Fruit fly (Drosophila melanogaster) whole organism, pupa: ENCODE data around the gene Cyp4g1.

Experiments used
- CG10348 ChIP-seq: fragments of 200-800 bp; sonication (Bioruptor generic); IDR thresholded peaks from 2 replicates; pipeline ENCODE4 v1.3.6; 2022; ENCODE audit warnings: missing biosample characterization, missing genetic modification characterization
- CG12605 ChIP-seq: fragments of 200-800 bp; sonication (Bioruptor generic); IDR thresholded peaks from 2 replicates; pipeline ENCODE4 v1.3.6; 2022; ENCODE audit warnings: missing biosample characterization, missing genetic modification characterization
- CG13204 ChIP-seq: fragments of 200-800 bp; sonication (Bioruptor generic); optimal IDR thresholded peaks from 2 replicates; lab custom pipeline; 2018; ENCODE audit warnings: missing biosample characterization, mild to moderate bottlenecking, missing genetic modification characterization, moderate library complexity
- CG14655 ChIP-seq: fragments of 200-800 bp; sonication (Bioruptor generic); optimal IDR thresholded peaks from 3 replicates; lab custom pipeline; 2017; ENCODE audit warnings: mild to moderate bottlenecking, missing biosample characterization, missing genetic modification reagents, missing genetic modification characterization
- CG15710 ChIP-seq: fragments of 200-800 bp; sonication (Bioruptor generic); optimal IDR thresholded peaks from 2 replicates; lab custom pipeline; 2018; ENCODE audit warnings: missing biosample characterization, mild to moderate bottlenecking, missing genetic modification characterization, moderate library complexity
- CG17806 ChIP-seq: fragments of 200-800 bp; sonication (Bioruptor generic); optimal IDR thresholded peaks from 2 replicates; lab custom pipeline; 2018; ENCODE audit warnings: missing biosample characterization, mild to moderate bottlenecking, missing genetic modification characterization, moderate library complexity
- CG32121 ChIP-seq: fragments of 200-800 bp; sonication (Bioruptor generic); IDR thresholded peaks from 2 replicates; pipeline ENCODE4 v1.3.6; 2022; ENCODE audit warnings: missing biosample characterization, missing genetic modification characterization
- CG34367 ChIP-seq: fragments of 200-800 bp; sonication (Bioruptor generic); optimal IDR thresholded peaks from 2 replicates; lab custom pipeline; 2018; ENCODE audit warnings: missing biosample characterization, mild to moderate bottlenecking, missing genetic modification characterization
- CG4496 ChIP-seq: fragments of 200-800 bp; sonication (Bioruptor generic); IDR thresholded peaks from 3 replicates; pipeline ENCODE4 v1.3.6; 2022; ENCODE audit warnings: missing biosample characterization, missing genetic modification characterization
- CG8159 ChIP-seq: fragments of 200-800 bp; sonication (Bioruptor generic); optimal IDR thresholded peaks from 3 replicates; lab custom pipeline; 2018; ENCODE audit warnings: missing biosample characterization, mild to moderate bottlenecking, missing genetic modification characterization, moderate library complexity
- CG8301 ChIP-seq: fragments of 200-800 bp; sonication (Bioruptor generic); optimal IDR thresholded peaks from 2 replicates; lab custom pipeline; 2018; ENCODE audit warnings: missing biosample characterization, mild to moderate bottlenecking, missing genetic modification characterization
- CG9948 ChIP-seq: fragments of 200-800 bp; sonication (Bioruptor generic); optimal IDR thresholded peaks from 2 replicates; lab custom pipeline; 2018; ENCODE audit warnings: missing biosample characterization, mild to moderate bottlenecking, missing genetic modification characterization, moderate library complexity
- D1 ChIP-seq: fragments of 200-800 bp; sonication (Bioruptor generic); optimal IDR thresholded peaks from 2 replicates; lab custom pipeline; 2018; ENCODE audit warnings: missing biosample characterization, mild to moderate bottlenecking, missing genetic modification characterization, moderate library complexity
- EcR ChIP-seq: fragments of 200-800 bp; sonication (Bioruptor generic); optimal IDR thresholded peaks from 3 replicates; lab custom pipeline; 2019; ENCODE audit warnings: missing biosample characterization, missing genetic modification characterization, mild to moderate bottlenecking, moderate library complexity, missing genetic modification reagents
- Ets98B ChIP-seq: fragments of 200-800 bp; sonication (Bioruptor generic); IDR thresholded peaks from 2 replicates; pipeline ENCODE4 v1.3.6; 2022; ENCODE audit warnings: missing biosample characterization, missing genetic modification characterization
- Pif1A ChIP-seq: fragments of 200-800 bp; sonication (Bioruptor generic); optimal IDR thresholded peaks from 3 replicates; lab custom pipeline; 2016; ENCODE audit warnings: missing biosample characterization, missing genetic modification characterization
- Pif1B ChIP-seq: fragments of 200-800 bp; sonication (Bioruptor generic); optimal IDR thresholded peaks from 3 replicates; lab custom pipeline; 2016; ENCODE audit warnings: missing biosample characterization, missing genetic modification characterization
- Snoo ChIP-seq: fragments of 200-800 bp; sonication (Bioruptor generic); optimal IDR thresholded peaks from 3 replicates; lab custom pipeline; 2017; ENCODE audit warnings: missing biosample characterization, mild to moderate bottlenecking, missing genetic modification characterization, inconsistent platforms
- fd96Ca ChIP-seq: fragments of 200-800 bp; sonication (Bioruptor generic); IDR thresholded peaks from 3 replicates; pipeline ENCODE4 v1.3.6; 2022; ENCODE audit warnings: missing biosample characterization, missing genetic modification characterization
- gl ChIP-seq: fragments of 200-800 bp; sonication (Bioruptor generic); optimal IDR thresholded peaks from 2 replicates; lab custom pipeline; 2018; ENCODE audit warnings: missing biosample characterization, mild to moderate bottlenecking, missing genetic modification characterization
- rn ChIP-seq: fragments of 200-800 bp; sonication (Bioruptor generic); IDR thresholded peaks from 2 replicates; pipeline ENCODE4 v1.3.6; 2022; ENCODE audit warnings: missing biosample characterization, missing genetic modification characterization

Cyp4g1 gene

dm6 chrX:469235-469634 is at the start of gene Cyp4g1:
TSS of gene Cyp4g1 (minus strand) at chrX:469335.
- TF ChIP-seq CG4496 (GFP tag; lab: Robert Waterston, UW) (no peak), CG15710 (tag; lab: Kevin White, UChicago) (no peak), Pif1B (GFP tag; lab: Kevin White, UChicago) (no peak), rn (no peak)

- no peak for TF ChIP-seq CG10348 (GFP tag; lab: Robert Waterston, UW)
- TF ChIP-seq CG4496 (GFP tag; lab: Robert Waterston, UW): no peak
- no peak for TF ChIP-seq D1 (tag; lab: Kevin White, UChicago)
- TF ChIP-seq CG13204: no peak
- no peak for TF ChIP-seq EcR
- no peak for TF ChIP-seq Ets98B (GFP tag; lab: Robert Waterston, UW)
- no peak for TF ChIP-seq Pif1B (GFP tag; lab: Kevin White, UChicago)
- no peak for TF ChIP-seq CG8159
- no peak for TF ChIP-seq CG34367 (tag; lab: Kevin White, UChicago)
- TF ChIP-seq rn: no peak
- TF ChIP-seq CG17806: no peak
- no peak for TF ChIP-seq CG14655 (GFP tag; lab: Kevin White, UChicago)
- TF ChIP-seq CG8301 (tag; lab: Kevin White, UChicago): no peak
- no peak for TF ChIP-seq CG15710 (tag; lab: Kevin White, UChicago)
- TF ChIP-seq, all 21 proteins: peak for 0
Observed at dm6 chrX:518858-519257, 49.7 kb upstream of the Cyp4g1 start.

DNA sequence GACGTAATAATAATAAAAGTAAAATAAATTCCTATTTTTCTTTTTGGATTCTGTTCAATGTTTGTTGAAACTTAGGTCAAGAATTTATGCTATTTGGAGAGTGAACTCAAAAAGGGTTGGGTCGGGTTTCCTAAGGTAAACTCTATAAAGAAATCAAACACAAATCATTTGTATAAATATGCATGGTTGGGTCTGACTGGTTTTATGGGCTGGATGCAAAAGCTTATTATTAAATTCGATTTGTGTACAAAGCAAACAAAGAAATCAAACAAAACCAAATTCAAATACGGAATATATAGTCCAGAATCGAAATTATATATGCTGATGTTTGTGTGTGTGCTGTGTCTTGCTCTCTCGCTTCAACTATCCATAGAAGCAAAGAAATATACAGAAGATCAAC is 46.5 kb upstream of the Cyp4g1 start:
- TF ChIP-seq EcR: no peak
- TF ChIP-seq rn: no peak
- no peak for TF ChIP-seq Pif1A (GFP tag; lab: Kevin White, UChicago)
- no peak for TF ChIP-seq Snoo (tag; lab: Kevin White, UChicago)
- TF ChIP-seq CG13204: no peak
- no peak for TF ChIP-seq CG12605
- TF ChIP-seq CG10348 (GFP tag; lab: Robert Waterston, UW): no peak
- TF ChIP-seq CG34367 (tag; lab: Kevin White, UChicago): no peak
- no peak for TF ChIP-seq Ets98B (GFP tag; lab: Robert Waterston, UW)
- no peak for TF ChIP-seq D1 (tag; lab: Kevin White, UChicago)
- no peak for TF ChIP-seq CG9948 (tag; lab: Kevin White, UChicago)
- TF ChIP-seq fd96Ca (GFP tag; lab: Robert Waterston, UW): no peak
- no peak for TF ChIP-seq gl (tag; lab: Kevin White, UChicago)
- TF ChIP-seq Pif1B (GFP tag; lab: Kevin White, UChicago): no peak
- TF ChIP-seq CG8159: no peak
- no peak for TF ChIP-seq CG14655 (GFP tag; lab: Kevin White, UChicago)
- TF ChIP-seq CG32121: no peak
- TF ChIP-seq CG15710 (tag; lab: Kevin White, UChicago): no peak

dm6 chrX:512527-512926 is 43.4 kb upstream of the Cyp4g1 start:
- TF ChIP-seq CG15710 (tag; lab: Kevin White, UChicago) (no peak), Pif1A (GFP tag; lab: Kevin White, UChicago) (no peak), CG13204 (no peak), gl (tag; lab: Kevin White, UChicago) (no peak), EcR (no peak), CG10348 (GFP tag; lab: Robert Waterston, UW) (no peak), D1 (tag; lab: Kevin White, UChicago) (no peak), CG14655 (GFP tag; lab: Kevin White, UChicago) (no peak), CG12605 (no peak), Pif1B (GFP tag; lab: Kevin White, UChicago) (no peak), Snoo (tag; lab: Kevin White, UChicago) (no peak), CG8159 (no peak), CG32121 (no peak), CG9948 (tag; lab: Kevin White, UChicago) (no peak), fd96Ca (GFP tag; lab: Robert Waterston, UW) (no peak), rn (no peak)

DNA sequence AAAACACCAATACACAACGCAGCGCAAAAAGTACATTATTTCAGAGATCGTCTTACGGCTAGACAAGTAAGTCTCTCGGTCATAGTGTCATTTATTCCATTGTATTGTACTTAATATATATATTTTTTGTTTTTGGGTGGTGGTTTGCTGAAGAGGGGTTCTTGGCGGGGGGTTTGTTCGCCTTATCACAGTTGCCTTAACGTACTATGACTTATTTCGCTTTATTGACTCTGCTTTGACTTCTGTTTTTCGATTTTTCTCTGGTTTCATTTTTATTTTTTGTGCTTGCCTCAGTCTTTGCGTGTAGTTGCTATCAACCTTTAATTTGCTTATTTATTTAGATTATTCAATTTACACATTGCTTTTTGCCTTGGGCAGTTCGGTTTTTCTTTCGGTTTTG is 41.4 kb upstream of the Cyp4g1 start:
- TF ChIP-seq Ets98B (GFP tag; lab: Robert Waterston, UW) (no peak), CG8301 (tag; lab: Kevin White, UChicago) (no peak), fd96Ca (GFP tag; lab: Robert Waterston, UW) (no peak), CG34367 (tag; lab: Kevin White, UChicago) (no peak), CG15710 (tag; lab: Kevin White, UChicago) (no peak), gl (tag; lab: Kevin White, UChicago) (no peak), CG8159 (no peak), EcR (no peak), CG9948 (tag; lab: Kevin White, UChicago) (no peak), CG14655 (GFP tag; lab: Kevin White, UChicago) (no peak)
- TF ChIP-seq, all 21 proteins: peak for 0

DNA sequence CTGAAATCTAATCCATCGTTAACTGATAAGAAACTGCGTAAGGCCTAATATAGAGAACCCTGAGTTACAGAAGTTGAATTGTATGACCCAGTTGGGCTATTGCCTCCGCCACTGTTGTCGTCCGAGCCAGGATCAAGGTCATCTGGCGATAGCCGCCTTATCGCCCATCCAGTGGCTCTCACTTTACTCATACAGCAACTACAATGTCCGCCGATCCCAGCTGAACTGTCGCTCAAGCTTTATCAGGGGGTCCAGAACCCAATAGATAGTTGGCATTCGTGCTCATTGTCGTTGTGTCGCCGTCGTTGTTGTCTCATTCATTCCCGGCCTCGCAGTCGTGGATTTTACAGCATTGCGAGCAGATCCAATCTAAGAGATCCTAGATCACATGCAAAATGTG is 40.0 kb upstream of the Cyp4g1 start, which contains the start of gene arg:
Gene arg (plus strand): TSS at position 319 of the 400 bp plus-strand sequence.
- TF ChIP-seq EcR: peak; percentile 65
- no peak for TF ChIP-seq CG13204

dm6 chrX:499589-500041 is 30.5 kb upstream of the Cyp4g1 start:
- TF ChIP-seq CG14655 (GFP tag; lab: Kevin White, UChicago): no peak
- TF ChIP-seq CG32121: peak; percentile 81
- peak; percentile 66 for TF ChIP-seq CG4496 (GFP tag; lab: Robert Waterston, UW)
- peak; percentile 56 for TF ChIP-seq Ets98B (GFP tag; lab: Robert Waterston, UW)
- TF ChIP-seq CG17806: peak; percentile 63
- peak; percentile 84 for TF ChIP-seq fd96Ca (GFP tag; lab: Robert Waterston, UW)
- TF ChIP-seq Snoo (tag; lab: Kevin White, UChicago): peak; percentile 61
- peak; percentile 76 for TF ChIP-seq CG8159
- peak; percentile 29; the same call in 1 of the 2 replicates for TF ChIP-seq rn
- peak; percentile 69 for TF ChIP-seq CG13204
- TF ChIP-seq CG15710 (tag; lab: Kevin White, UChicago): peak; percentile 67
- peak; percentile 37; the same call in 1 of the 2 replicates for TF ChIP-seq CG10348 (GFP tag; lab: Robert Waterston, UW)
- peak; percentile 34; the same call in 1 of the 2 replicates for TF ChIP-seq CG12605
- peak; percentile 61 for TF ChIP-seq Pif1B (GFP tag; lab: Kevin White, UChicago)
- TF ChIP-seq gl (tag; lab: Kevin White, UChicago): peak; percentile 26
- no peak for TF ChIP-seq D1 (tag; lab: Kevin White, UChicago)
- TF ChIP-seq Pif1A (GFP tag; lab: Kevin White, UChicago): no peak
- TF ChIP-seq CG8301 (tag; lab: Kevin White, UChicago): peak; percentile 77
- peak; percentile 67 for TF ChIP-seq CG34367 (tag; lab: Kevin White, UChicago)
- TF ChIP-seq EcR: no peak
- peak; percentile 70 for TF ChIP-seq CG9948 (tag; lab: Kevin White, UChicago)
